Worm (Caenorhabditis elegans) whole organism, midembryonic: ENCODE data around the gene cTel55X.1.

Source experiments
- T22C8.4 ChIP-seq: fragments of 200-800 bp; sonication (Bioruptor generic); IDR thresholded peaks from 2 replicates; pipeline ENCODE4 v1.3.6; 2022; ENCODE audit warnings: missing genetic modification characterization, missing compliant biosample characterization
- cog-1 ChIP-seq: sonication (generic microtip); optimal IDR thresholded peaks from 2 replicates; lab custom pipeline; 2016; ENCODE audit warnings: missing genetic modification characterization, missing compliant biosample characterization
- flt-1 ChIP-seq: fragments of 200-800 bp; sonication (Bioruptor generic); IDR thresholded peaks from 2 replicates; pipeline ENCODE4 v1.3.6; 2022; ENCODE audit warnings: missing genetic modification characterization, missing compliant biosample characterization
- klf-2 ChIP-seq: fragments of 200-800 bp; sonication (Bioruptor generic); conservative IDR thresholded peaks from 2 replicates; pipeline ENCODE4 v1.3.6; 2022; ENCODE audit warnings: missing genetic modification reagents, missing genetic modification characterization, missing compliant biosample characterization
- med-1 ChIP-seq: sonication (generic microtip); optimal IDR thresholded peaks from 2 replicates; lab custom pipeline; 2017; ENCODE audit warnings: missing genetic modification characterization, mild to moderate bottlenecking, missing compliant biosample characterization, antibody characterized with exemption, missing genetic modification reagents; ENCODE audit not compliant: insufficient read depth
- ref-1 ChIP-seq: fragments of 200-800 bp; sonication (Bioruptor generic); conservative IDR thresholded peaks from 2 replicates; pipeline ENCODE4 v1.3.6; 2022; ENCODE audit warnings: missing genetic modification reagents, missing genetic modification characterization, missing compliant biosample characterization
- tab-1 ChIP-seq: fragments of 200-800 bp; sonication (Bioruptor generic); IDR thresholded peaks from 2 replicates; pipeline ENCODE4 v1.3.6; 2022; ENCODE audit warnings: missing genetic modification characterization, missing compliant biosample characterization
- ztf-23 ChIP-seq: fragments of 200-800 bp; sonication (Bioruptor generic); IDR thresholded peaks from 2 replicates; pipeline ENCODE4 v1.3.6; 2022; ENCODE audit warnings: missing genetic modification reagents, missing genetic modification characterization, missing compliant biosample characterization
- ztf-29 ChIP-seq: fragments of 200-800 bp; sonication (Bioruptor generic); IDR thresholded peaks from 2 replicates; pipeline ENCODE4 v1.3.6; 2022; ENCODE audit warnings: missing genetic modification reagents, missing genetic modification characterization, missing compliant biosample characterization

Gene cTel55X.1

ce11 chrX:17714342-17715011 lies at the start of gene cTel55X.1:
Gene cTel55X.1 (plus strand): TSS chrX:17714961.
- TF ChIP-seq ztf-23 (GFP tag; lab: Robert Waterston, UW) (no peak), ref-1 (GFP tag; lab: Robert Waterston, UW) (no peak), flt-1 (GFP tag; lab: Robert Waterston, UW) (no peak), tab-1 (GFP tag; lab: Robert Waterston, UW) (no peak), ztf-29 (no peak), med-1 (GFP tag; lab: Kevin White, UChicago) (no peak), klf-2 (GFP tag; lab: Robert Waterston, UW) (no peak), cog-1 (tag; lab: Kevin White, UChicago) (no peak), T22C8.4 (no peak)

- no peak for TF ChIP-seq flt-1 (GFP tag; lab: Robert Waterston, UW)
- no peak for TF ChIP-seq tab-1 (GFP tag; lab: Robert Waterston, UW)
- TF ChIP-seq ztf-29 = no peak
- TF ChIP-seq klf-2 (GFP tag; lab: Robert Waterston, UW) = no peak
- TF ChIP-seq ref-1 (GFP tag; lab: Robert Waterston, UW) = no peak
- no peak for TF ChIP-seq cog-1 (tag; lab: Kevin White, UChicago)
- no peak for TF ChIP-seq T22C8.4
- no peak for TF ChIP-seq med-1 (GFP tag; lab: Kevin White, UChicago)
- TF ChIP-seq ztf-23 (GFP tag; lab: Robert Waterston, UW) = no peak
Observed at ce11 chrX:17667288-17667687, 47.5 kb upstream of the cTel55X.1 start.

ce11 chrX:17670379-17671077 lies 44.2 kb upstream of the cTel55X.1 start, which contains the start of gene T23E7.2:
Gene T23E7.2 (plus strand): TSS chrX:17671027.
- no peak for TF ChIP-seq klf-2 (GFP tag; lab: Robert Waterston, UW)
- no peak for TF ChIP-seq med-1 (GFP tag; lab: Kevin White, UChicago)
- TF ChIP-seq cog-1 (tag; lab: Kevin White, UChicago) = no peak
- no peak for TF ChIP-seq ztf-29
- TF ChIP-seq ztf-23 (GFP tag; lab: Robert Waterston, UW) = no peak
- no peak for TF ChIP-seq T22C8.4
- no peak for TF ChIP-seq tab-1 (GFP tag; lab: Robert Waterston, UW)
- TF ChIP-seq ref-1 (GFP tag; lab: Robert Waterston, UW) = no peak
- TF ChIP-seq flt-1 (GFP tag; lab: Robert Waterston, UW) = no peak

- TF ChIP-seq ztf-23 (GFP tag; lab: Robert Waterston, UW) (no peak), flt-1 (GFP tag; lab: Robert Waterston, UW) (no peak), ztf-29 (no peak), tab-1 (GFP tag; lab: Robert Waterston, UW) (no peak), cog-1 (tag; lab: Kevin White, UChicago) (no peak), T22C8.4 (no peak), med-1 (GFP tag; lab: Kevin White, UChicago) (no peak), klf-2 (GFP tag; lab: Robert Waterston, UW) (no peak), ref-1 (GFP tag; lab: Robert Waterston, UW) (no peak)
Observed at ce11 chrX:17672256-17672655, 42.5 kb upstream of the cTel55X.1 start.

ce11 chrX:17674313-17674712 lies 40.4 kb upstream of the cTel55X.1 start:
- TF ChIP-seq flt-1 (GFP tag; lab: Robert Waterston, UW) = no peak
- no peak for TF ChIP-seq T22C8.4
- TF ChIP-seq ref-1 (GFP tag; lab: Robert Waterston, UW) = no peak
- TF ChIP-seq med-1 (GFP tag; lab: Kevin White, UChicago) = no peak
- no peak for TF ChIP-seq cog-1 (tag; lab: Kevin White, UChicago)
- no peak for TF ChIP-seq klf-2 (GFP tag; lab: Robert Waterston, UW)
- TF ChIP-seq ztf-23 (GFP tag; lab: Robert Waterston, UW) = no peak
- no peak for TF ChIP-seq ztf-29
- no peak for TF ChIP-seq tab-1 (GFP tag; lab: Robert Waterston, UW)

- TF ChIP-seq med-1 (GFP tag; lab: Kevin White, UChicago) = no peak
- TF ChIP-seq tab-1 (GFP tag; lab: Robert Waterston, UW) = no peak
- no peak for TF ChIP-seq ztf-23 (GFP tag; lab: Robert Waterston, UW)
- TF ChIP-seq ref-1 (GFP tag; lab: Robert Waterston, UW) = no peak
- no peak for TF ChIP-seq cog-1 (tag; lab: Kevin White, UChicago)
- no peak for TF ChIP-seq T22C8.4
- no peak for TF ChIP-seq ztf-29
- TF ChIP-seq flt-1 (GFP tag; lab: Robert Waterston, UW) = no peak
- no peak for TF ChIP-seq klf-2 (GFP tag; lab: Robert Waterston, UW)
Observed at ce11 chrX:17675727-17676126, 39.0 kb upstream of the cTel55X.1 start.

ce11 chrX:17676679-17677078 lies 38.1 kb upstream of the cTel55X.1 start:
- TF ChIP-seq flt-1 (GFP tag; lab: Robert Waterston, UW) = no peak
- TF ChIP-seq T22C8.4 = no peak
- TF ChIP-seq ztf-23 (GFP tag; lab: Robert Waterston, UW) = no peak
- no peak for TF ChIP-seq cog-1 (tag; lab: Kevin White, UChicago)
- TF ChIP-seq klf-2 (GFP tag; lab: Robert Waterston, UW) = no peak
- TF ChIP-seq ref-1 (GFP tag; lab: Robert Waterston, UW) = no peak

- TF ChIP-seq ztf-29 (no peak), flt-1 (GFP tag; lab: Robert Waterston, UW) (no peak), med-1 (GFP tag; lab: Kevin White, UChicago) (no peak)
Observed at ce11 chrX:17681534-17681933, 33.2 kb upstream of the cTel55X.1 start.

- no peak for TF ChIP-seq T22C8.4
- TF ChIP-seq cog-1 (tag; lab: Kevin White, UChicago) = no peak
Observed at ce11 chrX:17682280-17682679, 32.5 kb upstream of the cTel55X.1 start.
